Worm (Caenorhabditis elegans): ENCODE data around the gene D1022.4.

D1022.4 gene

ce11 chrII:7457210-7457609 is at the start of gene D1022.4:
Gene D1022.4 (minus strand): TSS chrII:7457292.
- TF ChIP-seq unc-62 (GFP tag; optimal IDR thresholded peaks at IDR 0.05) = no peak
- no peak for TF ChIP-seq nhr-76 (tag; optimal IDR thresholded peaks at IDR 0.05)
- TF ChIP-seq tbx-8 (GFP tag; optimal IDR thresholded peaks at IDR 0.05) = no peak
- TF ChIP-seq nhr-12 (tag; optimal IDR thresholded peaks at IDR 0.05) = no peak
- no peak for TF ChIP-seq ceh-39 (tag; optimal IDR thresholded peaks at IDR 0.05)
- no peak for TF ChIP-seq lsy-2 (tag; optimal IDR thresholded peaks at IDR 0.05)
- no peak for TF ChIP-seq nhr-28 (tag; optimal IDR thresholded peaks at IDR 0.05)
- TF ChIP-seq drap-1 (GFP tag; optimal IDR thresholded peaks at IDR 0.05) = no peak
- TF ChIP-seq nhr-2 (tag; optimal IDR thresholded peaks at IDR 0.05) = no peak
- no peak for TF ChIP-seq elt-3 (tag; optimal IDR thresholded peaks at IDR 0.05)
- TF ChIP-seq sptf-1 (tag; optimal IDR thresholded peaks at IDR 0.05) = no peak
- TF ChIP-seq lin-13 (tag; optimal IDR thresholded peaks at IDR 0.05) = no peak
- no peak for TF ChIP-seq blmp-1 (tag; optimal IDR thresholded peaks at IDR 0.05)
- no peak for TF ChIP-seq sem-2 (GFP tag; optimal IDR thresholded peaks at IDR 0.05)
- no peak for TF ChIP-seq ceh-43 (GFP tag; optimal IDR thresholded peaks at IDR 0.05)

ce11 chrII:7505005-7505404 is 47.9 kb upstream of the D1022.4 start, which contains the start of gene C28F5.1:
Gene C28F5.1 (plus strand): TSS chrII:7505305.
- TF ChIP-seq snpc-4 (tag; optimal IDR thresholded peaks at IDR 0.05) (no peak), unc-120 (tag; optimal IDR thresholded peaks at IDR 0.05; ENCODE audit: poor library complexity, severe bottlenecking) (no peak), ham-2 (GFP tag; optimal IDR thresholded peaks at IDR 0.05) (no peak), lin-13 (tag; optimal IDR thresholded peaks at IDR 0.05) (no peak), hlh-1 (tag; optimal IDR thresholded peaks at IDR 0.05) (no peak), flh-1 (GFP tag; optimal IDR thresholded peaks at IDR 0.05) (no peak), ceh-43 (GFP tag; optimal IDR thresholded peaks at IDR 0.05) (no peak), elt-3 (tag; optimal IDR thresholded peaks at IDR 0.05) (no peak), bed-3 (GFP tag; optimal IDR thresholded peaks at IDR 0.05) (no peak), sem-2 (GFP tag; optimal IDR thresholded peaks at IDR 0.05) (no peak), unc-62 (GFP tag; optimal IDR thresholded peaks at IDR 0.05) (no peak), M03D4.4 (tag; optimal IDR thresholded peaks at IDR 0.05) (no peak), unc-39 (tag; optimal IDR thresholded peaks at IDR 0.05) (no peak)

- TF ChIP-seq mep-1 (tag; optimal IDR thresholded peaks at IDR 0.05) = no peak
- no peak for TF ChIP-seq sem-2 (GFP tag; optimal IDR thresholded peaks at IDR 0.05)
- no peak for TF ChIP-seq nhr-76 (tag; optimal IDR thresholded peaks at IDR 0.05)
- TF ChIP-seq lsy-2 (tag; optimal IDR thresholded peaks at IDR 0.05) = no peak
- no peak for TF ChIP-seq bed-3 (GFP tag; optimal IDR thresholded peaks at IDR 0.05)
- no peak for TF ChIP-seq hlh-1 (tag; optimal IDR thresholded peaks at IDR 0.05)
- TF ChIP-seq ztf-11 (tag; optimal IDR thresholded peaks at IDR 0.05) = no peak
- TF ChIP-seq unc-62 (GFP tag; optimal IDR thresholded peaks at IDR 0.05) = no peak
- TF ChIP-seq sptf-1 (tag; optimal IDR thresholded peaks at IDR 0.05) = no peak
- no peak for TF ChIP-seq ceh-83 (GFP tag; optimal IDR thresholded peaks at IDR 0.05)
- no peak for TF ChIP-seq M03D4.4 (tag; optimal IDR thresholded peaks at IDR 0.05)
- no peak for TF ChIP-seq ham-2 (GFP tag; optimal IDR thresholded peaks at IDR 0.05)
- TF ChIP-seq unc-39 (tag; optimal IDR thresholded peaks at IDR 0.05) = no peak
- TF ChIP-seq mab-5 (tag; optimal IDR thresholded peaks at IDR 0.05) = no peak
- no peak for TF ChIP-seq pha-4 (tag; optimal IDR thresholded peaks at IDR 0.05)
- TF ChIP-seq nhr-12 (tag; optimal IDR thresholded peaks at IDR 0.05) = no peak
Observed at ce11 chrII:7499390-7499789, 42.3 kb upstream of the D1022.4 start, which contains the start of gene srab-14. Gene srab-14 (minus strand): TSS chrII:7499490.

ce11 chrII:7496070-7496469 is 39.0 kb upstream of the D1022.4 start, which contains the start of gene spi-1:
Gene spi-1 (plus strand): TSS chrII:7496247.
- no peak for TF ChIP-seq lin-32 (GFP tag; optimal IDR thresholded peaks at IDR 0.05)
- no peak for TF ChIP-seq sem-2 (GFP tag; optimal IDR thresholded peaks at IDR 0.05)
- TF ChIP-seq zip-8 (tag; optimal IDR thresholded peaks at IDR 0.05) = no peak
- TF ChIP-seq ztf-11 (tag; optimal IDR thresholded peaks at IDR 0.05) = no peak
- TF ChIP-seq flh-1 (GFP tag; optimal IDR thresholded peaks at IDR 0.05) = no peak
- no peak for TF ChIP-seq mls-2 (tag; optimal IDR thresholded peaks at IDR 0.05)
- no peak for TF ChIP-seq tbx-8 (GFP tag; optimal IDR thresholded peaks at IDR 0.05)
- TF ChIP-seq unc-120 (tag; optimal IDR thresholded peaks at IDR 0.05; ENCODE audit: poor library complexity, severe bottlenecking) = no peak
- TF ChIP-seq ceh-83 (GFP tag; optimal IDR thresholded peaks at IDR 0.05) = no peak
- no peak for TF ChIP-seq nhr-12 (tag; optimal IDR thresholded peaks at IDR 0.05)
- TF ChIP-seq bed-3 (GFP tag; optimal IDR thresholded peaks at IDR 0.05) = no peak
- no peak for TF ChIP-seq ceh-43 (GFP tag; optimal IDR thresholded peaks at IDR 0.05)
- TF ChIP-seq mep-1 (tag; optimal IDR thresholded peaks at IDR 0.05) = no peak
- no peak for TF ChIP-seq blmp-1 (tag; optimal IDR thresholded peaks at IDR 0.05)
- no peak for TF ChIP-seq ces-1 (GFP tag; optimal IDR thresholded peaks at IDR 0.05)
- TF ChIP-seq nhr-237 (tag; optimal IDR thresholded peaks at IDR 0.05) = no peak
